Worm (Caenorhabditis elegans) whole organism, L3 larva: ENCODE measurements around the gene srt-15.

Experiments
- daf-12 ChIP-seq: fragments of 150-350 bp; optimal IDR thresholded peaks from 2 replicates; lab custom pipeline; 2014; ENCODE audit warnings: missing biosample characterization, missing genetic modification reagents, missing genetic modification characterization
- hmg-11 ChIP-seq: sonication (generic microtip); optimal IDR thresholded peaks from 2 replicates; lab custom pipeline; 2016; ENCODE audit warnings: missing genetic modification characterization, missing compliant biosample characterization
- jun-1 ChIP-seq: fragments of 150-350 bp; optimal IDR thresholded peaks from 2 replicates; lab custom pipeline; 2014; ENCODE audit warnings: missing biosample characterization, missing genetic modification reagents, missing genetic modification characterization
- lin-15B ChIP-seq: fragments of 150-350 bp; optimal IDR thresholded peaks from 2 replicates; lab custom pipeline; 2014; ENCODE audit warnings: missing biosample characterization, missing genetic modification characterization
- nhr-11 ChIP-seq: fragments of 150-350 bp; optimal IDR thresholded peaks from 2 replicates; lab custom pipeline; 2014; ENCODE audit warnings: missing biosample characterization, missing genetic modification characterization
- tbx-2 ChIP-seq: sonication (generic microtip); optimal IDR thresholded peaks from 2 replicates; lab custom pipeline; 2016; ENCODE audit warnings: mild to moderate bottlenecking, missing genetic modification characterization, missing compliant biosample characterization
- unc-39 ChIP-seq: sonication (generic microtip); optimal IDR thresholded peaks from 4 replicates; lab custom pipeline; 2017; ENCODE audit warnings: missing biosample characterization, missing genetic modification characterization

DNA sequence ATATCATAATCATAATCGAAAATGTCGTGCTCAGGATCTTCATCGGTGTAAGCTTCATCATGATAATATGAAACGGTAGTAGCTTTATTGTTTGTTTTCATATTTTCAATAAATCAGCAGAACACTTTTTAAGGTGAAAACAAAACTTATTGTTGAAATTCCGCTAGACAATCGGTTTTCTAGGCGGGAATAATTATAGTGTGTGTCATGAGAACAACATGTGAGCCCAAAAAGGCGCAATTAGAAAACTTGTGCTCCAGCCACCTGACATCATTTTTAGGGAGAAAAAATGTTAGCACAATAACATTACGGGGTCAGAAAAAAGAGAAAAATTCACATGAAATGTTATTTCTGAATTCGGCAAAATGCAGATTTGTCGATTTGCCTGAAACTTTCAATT lies 27.7 kb downstream of the srt-15 start, which contains the start of gene srw-8:
- no peak for TF ChIP-seq lin-15B
- TF ChIP-seq daf-12: no peak
- no peak for TF ChIP-seq tbx-2
- TF ChIP-seq hmg-11 (tag; lab: Kevin White, UChicago): no peak
- TF ChIP-seq unc-39 (tag; lab: Kevin White, UChicago): no peak
- no peak for TF ChIP-seq nhr-11 (tag; lab: Kevin White, UChicago)
- no peak for TF ChIP-seq jun-1 (tag; lab: Kevin White, UChicago)
